Fruit fly (Drosophila melanogaster): ENCODE measurements around the gene CD98hc.

Gene CD98hc

dm6 chr3R:7966544-7967264 lies 11.5 kb downstream of the CD98hc start:
- TF ChIP-seq tna (GFP tag; IDR thresholded peaks at IDR 0.05; ENCODE audit: partially characterized antibody) (no peak), disco-r (GFP tag; optimal IDR thresholded peaks at IDR 0.05) (no peak), CG5245 (GFP tag; optimal IDR thresholded peaks at IDR 0.05) (no peak), CG42726 (GFP tag; IDR thresholded peaks at IDR 0.05; ENCODE audit: partially characterized antibody) (0 out of 2 replicates have a peak, but pooled peaks have one; percentile 7), Drgx (GFP tag; IDR thresholded peaks at IDR 0.05) (peak; percentile 48), sd (tag; optimal IDR thresholded peaks at IDR 0.05) (no peak), CG7556 (GFP tag; optimal IDR thresholded peaks at IDR 0.05) (no peak), Deaf1 (tag; optimal IDR thresholded peaks at IDR 0.05) (peak; percentile 49), knrl (GFP tag; IDR thresholded peaks at IDR 0.05; ENCODE audit: partially characterized antibody) (0 out of 3 replicates have a peak, but pooled peaks have one; percentile 9), CG10267 (tag; optimal IDR thresholded peaks at IDR 0.05) (no peak), Med (GFP tag) (peak; percentile 36), otp (GFP tag; IDR thresholded peaks at IDR 0.05) (0 out of 3 replicates have a peak, but pooled peaks have one; percentile 8), hbn (GFP tag; IDR thresholded peaks at IDR 0.05; ENCODE audit: partially characterized antibody) (no peak), Pdp1 (GFP tag; optimal IDR thresholded peaks at IDR 0.05) (peak in 1 of 2 experiments; percentile 30), nom (GFP tag; optimal IDR thresholded peaks at IDR 0.05) (peak; percentile 27), CG2875 (GFP tag; optimal IDR thresholded peaks at IDR 0.05) (no peak), Trl (optimal IDR thresholded peaks at IDR 0.05) (peak in 1 of 2 experiments; percentile 5), Trl (GFP tag; optimal IDR thresholded peaks at IDR 0.05) (no peak), CG5180 (GFP tag; optimal IDR thresholded peaks at IDR 0.05) (peak; percentile 56), CG33557 (GFP tag; optimal IDR thresholded peaks at IDR 0.05) (no peak), ind (GFP tag; optimal IDR thresholded peaks at IDR 0.05) (no peak), Elba2 (GFP tag; optimal IDR thresholded peaks at IDR 0.05) (no peak)

- TF ChIP-seq grn (GFP tag; optimal IDR thresholded peaks at IDR 0.05) (peak; percentile 69), Asciz (GFP tag; optimal IDR thresholded peaks at IDR 0.05) (peak; percentile 15), CG1024 (GFP tag; IDR thresholded peaks at IDR 0.05) (no peak), CG31441 (GFP tag; IDR thresholded peaks at IDR 0.05) (no peak), CG32772 (GFP tag; IDR thresholded peaks at IDR 0.05) (no peak), CG8281 (tag; optimal IDR thresholded peaks at IDR 0.05) (peak; percentile 90), crol (GFP tag; IDR thresholded peaks at IDR 0.05) (peak; percentile 63; the same call in 1 of the 2 replicates), Drgx (GFP tag; IDR thresholded peaks at IDR 0.05) (0 out of 2 replicates have a peak, but pooled peaks have one; percentile 24), Dip3 (GFP tag; optimal IDR thresholded peaks at IDR 0.05) (no peak), CG6813 (GFP tag; optimal IDR thresholded peaks at IDR 0.05) (peak; percentile 33), CG34376 (GFP tag; optimal IDR thresholded peaks at IDR 0.05) (peak; percentile 8), lab (GFP tag; optimal IDR thresholded peaks at IDR 0.05) (peak; percentile 27), chinmo (GFP tag; IDR thresholded peaks at IDR 0.05; ENCODE audit: partially characterized antibody) (peak; percentile 67; the same call in 1 of the 4 replicates), CG5180 (GFP tag; optimal IDR thresholded peaks at IDR 0.05) (peak; percentile 60), CG11504 (tag; optimal IDR thresholded peaks at IDR 0.05) (peak; percentile 82), bsh (GFP tag; optimal IDR thresholded peaks at IDR 0.05) (no peak), kay (GFP tag; optimal IDR thresholded peaks at IDR 0.05) (peak; percentile 24), cwo (GFP tag; optimal IDR thresholded peaks at IDR 0.05) (peak; percentile 6), GATAe (GFP tag; conservative IDR thresholded peaks at IDR 0.05) (peak; percentile 63), CG15479 (GFP tag; optimal IDR thresholded peaks at IDR 0.05) (peak; percentile 62), Doc2 (GFP tag; IDR thresholded peaks at IDR 0.05) (no peak), CG3163 (GFP tag; optimal IDR thresholded peaks at IDR 0.05) (peak; percentile 58), z (GFP tag; IDR thresholded peaks at IDR 0.05) (0 out of 3 replicates have a peak, but pooled peaks have one; percentile 14), row (GFP tag; IDR thresholded peaks at IDR 0.05) (0 out of 3 replicates have a peak, but pooled peaks have one; percentile 16), nerfin-1 (tag; optimal IDR thresholded peaks at IDR 0.05) (peak; percentile 3), CG10366 (GFP tag; IDR thresholded peaks at IDR 0.05) (no peak), gcm (GFP tag; optimal IDR thresholded peaks at IDR 0.05) (no peak)
Observed at dm6 chr3R:7964751-7965319, 13.4 kb downstream of the CD98hc start.
